Fruit fly (Drosophila melanogaster) whole organism, embryonic: Measurements from ENCODE around the gene CG14568.

Source experiments
- CG11247 ChIP-seq: fragments of 200-800 bp; sonication (Bioruptor generic); IDR thresholded peaks from 2 replicates; pipeline ENCODE4 v1.3.6; 2022; ENCODE audit warnings: missing biosample characterization, missing genetic modification characterization
- CG12071 ChIP-seq: fragments of 200-800 bp; sonication (Bioruptor generic); optimal IDR thresholded peaks from 3 replicates; lab custom pipeline; 2018; ENCODE audit warnings: missing biosample characterization, mild to moderate bottlenecking, missing genetic modification characterization
- CG12104 ChIP-seq: fragments of 200-800 bp; sonication (Bioruptor generic); optimal IDR thresholded peaks from 3 replicates; lab custom pipeline; 2016; ENCODE audit warnings: missing biosample characterization, missing genetic modification characterization
- CG15269 ChIP-seq: fragments of 200-800 bp; sonication (Bioruptor generic); optimal IDR thresholded peaks from 2 replicates; lab custom pipeline; 2018; ENCODE audit warnings: missing biosample characterization, mild to moderate bottlenecking, missing genetic modification characterization, moderate library complexity
- CG16863 ChIP-seq: fragments of 200-800 bp; sonication (Bioruptor generic); optimal IDR thresholded peaks from 3 replicates; lab custom pipeline; 2016; ENCODE audit warnings: missing biosample characterization, missing genetic modification characterization
- CG18764 ChIP-seq: fragments of 200-800 bp; sonication (Bioruptor generic); optimal IDR thresholded peaks from 3 replicates; lab custom pipeline; 2016; ENCODE audit warnings: missing biosample characterization, missing genetic modification characterization
- CG30431 ChIP-seq: fragments of 200-800 bp; sonication (Bioruptor generic); optimal IDR thresholded peaks from 2 replicates; lab custom pipeline; 2017; ENCODE audit warnings: missing biosample characterization, missing genetic modification characterization
- CG4282 ChIP-seq: fragments of 200-800 bp; sonication (Bioruptor generic); optimal IDR thresholded peaks from 2 replicates; lab custom pipeline; 2016; ENCODE audit warnings: missing biosample characterization, missing genetic modification characterization
- CG4404 ChIP-seq: fragments of 200-800 bp; sonication (Bioruptor generic); IDR thresholded peaks from 2 replicates; pipeline ENCODE4 v1.3.6; 2022; ENCODE audit warnings: missing biosample characterization, missing genetic modification characterization
- CG6791 ChIP-seq: fragments of 200-800 bp; sonication (Bioruptor generic); IDR thresholded peaks from 3 replicates; pipeline ENCODE4 v1.3.6; 2022; ENCODE audit warnings: missing biosample characterization, missing genetic modification characterization; ENCODE audit not compliant: partially characterized antibody
- CG7556 ChIP-seq: fragments of 200-800 bp; sonication (Bioruptor generic); optimal IDR thresholded peaks from 2 replicates; lab custom pipeline; 2017; ENCODE audit warnings: missing biosample characterization, mild to moderate bottlenecking, missing genetic modification characterization
- Dbx ChIP-seq: fragments of 200-800 bp; sonication (Bioruptor generic); IDR thresholded peaks from 3 replicates; pipeline ENCODE4 v1.3.6; 2022; ENCODE audit warnings: missing biosample characterization, missing genetic modification characterization
- E2f1 ChIP-seq: fragments of 200-800 bp; sonication (Bioruptor generic); IDR thresholded peaks from 2 replicates; pipeline ENCODE4 v1.3.6; 2022; ENCODE audit warnings: missing biosample characterization, missing genetic modification characterization
- MTF-1 ChIP-seq: fragments of 200-800 bp; sonication (Bioruptor generic); optimal IDR thresholded peaks from 2 replicates; lab custom pipeline; 2018; ENCODE audit warnings: missing biosample characterization, mild to moderate bottlenecking, missing genetic modification characterization, borderline replicate concordance
- bowl ChIP-seq: fragments of 200-800 bp; sonication (Bioruptor generic); IDR thresholded peaks from 2 replicates; pipeline ENCODE4 v1.3.6; 2022; ENCODE audit warnings: missing biosample characterization, missing genetic modification characterization
- bsh ChIP-seq, 2 experiments: fragments of 200-800 bp; sonication (Bioruptor generic); optimal IDR thresholded peaks; 2 replicates each; lab custom pipeline; 2017 to 2018; ENCODE audit warnings: mild to moderate bottlenecking in 2 of 2, missing biosample characterization in 2 of 2, missing genetic modification characterization in 2 of 2, moderate library complexity in 1 of 2
- crc ChIP-seq: fragments of 200-800 bp; sonication (Bioruptor generic); optimal IDR thresholded peaks from 2 replicates; lab custom pipeline; 2016; ENCODE audit warnings: missing biosample characterization, missing genetic modification characterization
- crp ChIP-seq, 2 experiments: fragments of 200-800 bp; sonication (Bioruptor generic); optimal IDR thresholded peaks; 2 replicates in 1 of 2; 3 replicates in 1 of 2; lab custom pipeline; 2017; ENCODE audit warnings: missing biosample characterization in 2 of 2, missing genetic modification characterization in 2 of 2, mild to moderate bottlenecking in 1 of 2, moderate library complexity in 1 of 2
- gem ChIP-seq: fragments of 200-800 bp; sonication (Bioruptor generic); optimal IDR thresholded peaks from 2 replicates; lab custom pipeline; 2019; ENCODE audit warnings: missing biosample characterization, mild to moderate bottlenecking, missing genetic modification characterization, moderate library complexity
- grn ChIP-seq: fragments of 200-800 bp; sonication (Bioruptor generic); optimal IDR thresholded peaks from 3 replicates; lab custom pipeline; 2017; ENCODE audit warnings: missing biosample characterization, missing genetic modification characterization
- hbn ChIP-seq: fragments of 200-800 bp; sonication (Bioruptor generic); IDR thresholded peaks from 2 replicates; pipeline ENCODE4 v1.3.6; 2022; ENCODE audit warnings: missing biosample characterization, missing genetic modification characterization; ENCODE audit not compliant: partially characterized antibody
- jigr1 ChIP-seq: fragments of 200-800 bp; sonication (Bioruptor generic); IDR thresholded peaks from 3 replicates; pipeline ENCODE4 v1.3.6; 2022; ENCODE audit warnings: missing biosample characterization, missing genetic modification characterization
- jing ChIP-seq: fragments of 200-800 bp; sonication (Bioruptor generic); optimal IDR thresholded peaks from 2 replicates; lab custom pipeline; 2018; ENCODE audit warnings: missing biosample characterization, mild to moderate bottlenecking, missing genetic modification characterization
- pnt ChIP-seq: fragments of 200-800 bp; sonication (Bioruptor generic); optimal IDR thresholded peaks from 3 replicates; lab custom pipeline; 2016; ENCODE audit warnings: missing biosample characterization, missing genetic modification characterization
- salm ChIP-seq: fragments of 200-800 bp; sonication (Bioruptor generic); optimal IDR thresholded peaks from 2 replicates; lab custom pipeline; 2018; ENCODE audit warnings: missing biosample characterization, mild to moderate bottlenecking, missing genetic modification characterization
- sd ChIP-seq: fragments of 200-800 bp; sonication (Bioruptor generic); optimal IDR thresholded peaks from 3 replicates; lab custom pipeline; 2018; ENCODE audit warnings: missing biosample characterization, mild to moderate bottlenecking, missing genetic modification characterization, moderate library complexity
- sens ChIP-seq: fragments of 200-800 bp; sonication (Bioruptor generic); peaks from one replicate; lab custom pipeline; 2016; ENCODE audit warnings: missing biosample characterization, missing genetic modification characterization
- sens-2 ChIP-seq: fragments of 200-800 bp; sonication (Bioruptor generic); IDR thresholded peaks from 2 replicates; pipeline ENCODE4 v1.3.6; 2022; ENCODE audit warnings: missing biosample characterization, missing genetic modification characterization
- sima ChIP-seq: fragments of 200-800 bp; sonication (Bioruptor generic); optimal IDR thresholded peaks from 2 replicates; lab custom pipeline; 2016; ENCODE audit warnings: missing biosample characterization, missing genetic modification characterization
- sqz ChIP-seq: fragments of 200-800 bp; sonication (Bioruptor generic); optimal IDR thresholded peaks from 3 replicates; lab custom pipeline; 2018; ENCODE audit warnings: missing biosample characterization, mild to moderate bottlenecking, missing genetic modification characterization
- ssp ChIP-seq: fragments of 200-800 bp; sonication (Bioruptor generic); IDR thresholded peaks from 2 replicates; pipeline ENCODE4 v1.3.6; 2022; ENCODE audit warnings: missing biosample characterization, missing genetic modification characterization
- sug ChIP-seq: fragments of 200-800 bp; optimal IDR thresholded peaks from 2 replicates; lab custom pipeline; 2019; ENCODE audit warnings: missing biosample characterization, mild to moderate bottlenecking, missing genetic modification characterization, moderate library complexity
- usp ChIP-seq: fragments of >200 bp; optimal IDR thresholded peaks from 2 replicates; lab custom pipeline; 2017; ENCODE audit warnings: missing biosample characterization, missing genetic modification characterization

CG14568 gene

DNA sequence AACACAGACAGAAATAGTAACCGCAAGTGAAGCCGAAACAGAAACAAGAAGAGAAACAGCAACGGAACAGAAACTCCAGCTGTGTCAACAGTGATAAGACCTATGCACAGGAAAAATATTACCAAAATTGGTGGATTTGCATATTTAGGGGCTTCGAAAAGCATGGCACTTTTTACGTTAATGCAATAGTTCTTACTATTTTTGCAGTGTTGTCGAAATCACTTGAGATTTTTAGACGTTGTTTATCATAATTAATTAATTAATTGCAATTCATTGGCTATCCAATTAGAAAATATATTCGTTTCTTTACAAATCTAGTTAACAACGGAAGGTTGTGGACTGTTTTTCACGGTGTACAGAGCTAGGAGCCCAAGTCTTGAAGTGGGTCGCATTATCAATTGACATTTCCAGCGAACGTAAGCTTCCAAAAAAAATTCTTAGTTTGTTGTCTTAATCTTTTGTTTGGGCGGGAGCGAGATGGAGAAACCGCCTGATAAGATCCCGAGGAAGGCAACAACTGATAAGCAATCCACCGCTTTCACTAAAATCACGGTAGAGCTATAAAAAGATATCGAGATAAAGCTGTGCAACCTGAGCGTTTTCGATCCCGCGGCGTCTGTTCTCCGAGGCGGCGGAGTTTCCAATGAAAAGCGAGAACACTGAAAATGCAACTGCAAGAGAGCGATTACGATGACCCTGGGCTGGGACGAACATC, 6.1 kb downstream of the CG14568 start (continued):
- TF ChIP-seq bowl (GFP tag; lab: Robert Waterston, UW) (no peak), CG18764 (GFP tag; lab: Kevin White, UChicago) (no peak), CG12104 (GFP tag; lab: Kevin White, UChicago) (no peak), CG4404 (GFP tag; lab: Robert Waterston, UW) (no peak), sima (GFP tag; lab: Kevin White, UChicago) (no peak), jing (GFP tag; lab: Kevin White, UChicago) (no peak), sd (tag; lab: Kevin White, UChicago) (no peak), CG30431 (no peak), sens-2 (GFP tag; lab: Robert Waterston, UW) (no peak; the same call in 1 of the 2 replicates), salm (tag; lab: Kevin White, UChicago) (no peak), crp (GFP tag; optimal IDR thresholded peaks at IDR 0.05; lab: Kevin White, UChicago) (no peak), CG7556 (GFP tag; lab: Kevin White, UChicago) (no peak), sug (tag; lab: Kevin White, UChicago) (no peak), gem (tag; lab: Kevin White, UChicago) (peak; percentile 66)

- TF ChIP-seq bsh (GFP tag; optimal IDR thresholded peaks at IDR 0.05; lab: Kevin White, UChicago) (peak in 1 of 2 experiments; percentile 19), E2f1 (GFP tag; lab: Robert Waterston, UW) (no peak), CG15269 (tag; lab: Kevin White, UChicago) (no peak)
These were observed 12.4 kb downstream of the CG14568 start for dm6 chr3L:21720869-21721268.

DNA sequence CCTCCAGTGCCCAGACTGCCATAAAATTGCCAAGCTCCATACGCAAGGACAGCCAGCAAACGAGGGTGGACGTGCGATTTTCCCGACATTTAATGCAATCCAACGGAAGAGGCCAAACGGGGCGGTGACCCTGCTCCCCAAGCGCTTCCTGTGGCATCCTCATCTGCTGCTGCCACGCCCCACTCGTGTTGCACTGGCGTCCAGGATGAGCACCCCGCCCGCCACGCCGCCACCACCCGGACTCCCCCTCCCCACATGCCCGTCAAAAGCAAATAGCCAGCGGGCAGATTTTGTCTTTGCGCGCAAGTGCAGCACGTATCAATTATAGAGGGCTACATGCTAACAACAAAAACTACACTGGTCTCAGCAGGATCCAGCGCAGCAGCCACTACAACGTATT, 15.1 kb downstream of the CG14568 start:
- TF ChIP-seq pnt (GFP tag; lab: Kevin White, UChicago) (no peak), usp (no peak), crc (GFP tag; lab: Kevin White, UChicago) (no peak), Dbx (no peak), sima (GFP tag; lab: Kevin White, UChicago) (no peak), CG12071 (no peak), sqz (GFP tag; lab: Kevin White, UChicago) (no peak), CG6791 (GFP tag; lab: Robert Waterston, UW) (no peak), grn (GFP tag; lab: Kevin White, UChicago) (no peak), CG16863 (GFP tag; lab: Kevin White, UChicago) (no peak), jigr1 (no peak), CG11247 (peak; percentile 10), hbn (GFP tag; lab: Robert Waterston, UW) (no peak), ssp (GFP tag; lab: Robert Waterston, UW) (0 out of 2 replicates have a peak, but pooled peaks have one; percentile 11), MTF-1 (GFP tag; lab: Kevin White, UChicago) (no peak), CG4282 (no peak)

DNA sequence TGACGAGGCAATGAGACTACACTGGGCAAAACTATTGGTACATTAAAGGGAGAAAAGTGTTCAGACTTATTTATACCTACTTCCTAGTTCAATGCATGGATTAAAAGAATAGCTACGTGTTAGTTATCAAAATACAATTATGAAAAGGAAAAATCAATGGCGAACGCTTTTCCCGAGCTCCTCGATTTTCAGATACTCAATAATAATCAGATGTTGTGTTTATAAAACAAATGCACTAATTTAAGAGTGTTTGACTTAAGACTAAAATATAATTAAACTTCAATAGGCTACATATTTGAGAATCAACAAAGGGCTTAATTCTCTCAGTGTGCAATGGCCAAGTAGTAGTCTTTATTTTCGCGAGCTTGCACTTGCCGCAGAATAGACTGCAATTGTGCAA, 17.3 kb downstream of the CG14568 start:
- TF ChIP-seq sens (GFP tag; lab: Kevin White, UChicago) (peak; percentile 40), jing (GFP tag; lab: Kevin White, UChicago) (no peak)
